Fruit fly (Drosophila melanogaster) whole organism, embryonic: ENCODE data around the gene RSG7.
A peak's percentile ranks its signal among the peaks of the same experiment; 100 is the strongest.

Source experiments
- Aef1 ChIP-seq: fragments of 200-800 bp; sonication (Bioruptor generic); IDR thresholded peaks from 3 replicates; pipeline ENCODE4 v1.3.6; 2022; ENCODE audit warnings: missing biosample characterization, missing genetic modification characterization
- B-H2 ChIP-seq: fragments of 200-800 bp; sonication (Bioruptor generic); optimal IDR thresholded peaks from 2 replicates; lab custom pipeline; 2018; ENCODE audit warnings: missing biosample characterization, mild to moderate bottlenecking, missing genetic modification characterization
- BEAF-32 ChIP-seq: fragments of 200-800 bp; sonication (Bioruptor generic); optimal IDR thresholded peaks from 3 replicates; lab custom pipeline; 2017; ENCODE audit warnings: missing biosample characterization, missing genetic modification characterization, mild to moderate bottlenecking, moderate library complexity, missing genetic modification reagents
- CG10209 ChIP-seq: fragments of 200-800 bp; sonication (Bioruptor generic); optimal IDR thresholded peaks from 3 replicates; lab custom pipeline; 2017; ENCODE audit warnings: missing biosample characterization, mild to moderate bottlenecking, missing genetic modification characterization, missing genetic modification reagents
- CG10274 ChIP-seq: fragments of 200-800 bp; sonication (Bioruptor generic); optimal IDR thresholded peaks from 3 replicates; lab custom pipeline; 2017; ENCODE audit warnings: missing biosample characterization, mild to moderate bottlenecking, missing genetic modification characterization
- CG10321 ChIP-seq: fragments of 200-800 bp; sonication (Bioruptor generic); IDR thresholded peaks from 2 replicates; pipeline ENCODE4 v1.3.6; 2022; ENCODE audit warnings: missing biosample characterization, missing genetic modification characterization
- CG12659 ChIP-seq: fragments of 200-800 bp; sonication (Bioruptor generic); optimal IDR thresholded peaks from 3 replicates; lab custom pipeline; 2017; ENCODE audit warnings: mild to moderate bottlenecking, missing biosample characterization, missing genetic modification reagents, missing genetic modification characterization
- CG13775 ChIP-seq: fragments of 200-800 bp; sonication (Bioruptor generic); optimal IDR thresholded peaks from 3 replicates; lab custom pipeline; 2017; ENCODE audit warnings: missing biosample characterization, mild to moderate bottlenecking, missing genetic modification characterization
- CG15514 ChIP-seq: fragments of 200-800 bp; sonication (Bioruptor generic); optimal IDR thresholded peaks from 3 replicates; lab custom pipeline; 2017; ENCODE audit warnings: missing biosample characterization, missing genetic modification characterization, mild to moderate bottlenecking, moderate library complexity, missing genetic modification reagents
- CG17385 ChIP-seq: fragments of 200-800 bp; sonication (Bioruptor generic); optimal IDR thresholded peaks from 3 replicates; lab custom pipeline; 2018; ENCODE audit warnings: missing biosample characterization, mild to moderate bottlenecking, missing genetic modification characterization
- CG30403 ChIP-seq: fragments of 200-800 bp; sonication (Bioruptor generic); optimal IDR thresholded peaks from 3 replicates; lab custom pipeline; 2016; ENCODE audit warnings: missing biosample characterization, missing genetic modification characterization
- CG5180 ChIP-seq: fragments of 200-800 bp; sonication (Bioruptor generic); optimal IDR thresholded peaks from 3 replicates; lab custom pipeline; 2017; ENCODE audit warnings: missing biosample characterization, missing genetic modification characterization, mild to moderate bottlenecking, moderate library complexity, missing genetic modification reagents
- CG7745 ChIP-seq: fragments of 200-800 bp; sonication (Bioruptor generic); optimal IDR thresholded peaks from 2 replicates; lab custom pipeline; 2018; ENCODE audit warnings: missing biosample characterization, mild to moderate bottlenecking, missing genetic modification characterization, moderate library complexity
- CG8281 ChIP-seq: fragments of 200-800 bp; sonication (Bioruptor generic); optimal IDR thresholded peaks from 2 replicates; lab custom pipeline; 2018; ENCODE audit warnings: missing biosample characterization, mild to moderate bottlenecking, missing genetic modification characterization, moderate library complexity
- Dfd ChIP-seq, 2 experiments: fragments of >200 bp; optimal IDR thresholded peaks; 2 replicates each; lab custom pipeline; 2017; ENCODE audit warnings: missing biosample characterization in 2 of 2, missing genetic modification characterization in 2 of 2
- E2f1 ChIP-seq: fragments of 200-800 bp; sonication (Bioruptor generic); IDR thresholded peaks from 2 replicates; pipeline ENCODE4 v1.3.6; 2022; ENCODE audit warnings: missing biosample characterization, missing genetic modification characterization
- Eip74EF ChIP-seq, 2 experiments: fragments of 200-800 bp in 1 of 2; fragments of >200 bp in 1 of 2; sonication (Bioruptor generic) in 1 of 2; optimal IDR thresholded peaks; 2 replicates each; lab custom pipeline; 2017 to 2019; ENCODE audit warnings: missing biosample characterization in 2 of 2, missing genetic modification characterization in 2 of 2, mild to moderate bottlenecking in 1 of 2, moderate library complexity in 1 of 2
- Ets97D ChIP-seq: fragments of 200-800 bp; sonication (Bioruptor generic); optimal IDR thresholded peaks from 3 replicates; lab custom pipeline; 2016; ENCODE audit warnings: missing biosample characterization, missing genetic modification characterization
- Gsc ChIP-seq: fragments of 200-800 bp; sonication (Bioruptor generic); IDR thresholded peaks from 2 replicates; pipeline ENCODE4 v1.3.6; 2022; ENCODE audit warnings: missing biosample characterization, missing genetic modification characterization
- H2.0 ChIP-seq: fragments of 200-800 bp; sonication (Bioruptor generic); IDR thresholded peaks from 2 replicates; pipeline ENCODE4 v1.3.6; 2022; ENCODE audit warnings: missing biosample characterization, missing genetic modification characterization
- Hr78 ChIP-seq, 2 experiments: fragments of 200-800 bp in 1 of 2; fragments of >200 bp in 1 of 2; sonication (Bioruptor generic) in 1 of 2; optimal IDR thresholded peaks; 2 replicates each; lab custom pipeline; 2017 to 2019; ENCODE audit warnings: missing biosample characterization in 2 of 2, missing genetic modification characterization in 2 of 2, mild to moderate bottlenecking in 1 of 2, moderate library complexity in 1 of 2
- Kr ChIP-seq: fragments of 200-800 bp; sonication (Bioruptor generic); optimal IDR thresholded peaks from 2 replicates; lab custom pipeline; 2017; ENCODE audit warnings: missing biosample characterization, mild to moderate bottlenecking, missing genetic modification characterization
- NfI ChIP-seq: fragments of 200-800 bp; sonication (Bioruptor generic); optimal IDR thresholded peaks from 3 replicates; lab custom pipeline; 2018; ENCODE audit warnings: missing biosample characterization, mild to moderate bottlenecking, missing genetic modification characterization, moderate library complexity
- Scr ChIP-seq: fragments of 200-800 bp; sonication (Bioruptor generic); IDR thresholded peaks from 2 replicates; pipeline ENCODE4 v1.3.6; 2022; ENCODE audit warnings: missing biosample characterization, missing genetic modification characterization; ENCODE audit not compliant: partially characterized antibody
- Side ChIP-seq: fragments of 200-800 bp; sonication (Bioruptor generic); optimal IDR thresholded peaks from 2 replicates; lab custom pipeline; 2016; ENCODE audit warnings: missing biosample characterization, missing genetic modification characterization
- Sry-δ ChIP-seq: fragments of 200-800 bp; sonication (Bioruptor generic); optimal IDR thresholded peaks from 2 replicates; lab custom pipeline; 2016; ENCODE audit warnings: missing biosample characterization, missing genetic modification characterization
- al ChIP-seq: fragments of 200-800 bp; sonication (Bioruptor generic); IDR thresholded peaks from 2 replicates; pipeline ENCODE4 v1.3.6; 2022; ENCODE audit warnings: missing biosample characterization, missing genetic modification characterization
- ato ChIP-seq: fragments of 200-800 bp; sonication (Bioruptor generic); IDR thresholded peaks from 2 replicates; pipeline ENCODE4 v1.3.6; 2022; ENCODE audit warnings: missing biosample characterization, missing genetic modification characterization; ENCODE audit not compliant: partially characterized antibody
- bcd ChIP-seq: fragments of 200-800 bp; sonication (Bioruptor generic); optimal IDR thresholded peaks from 2 replicates; lab custom pipeline; 2017; ENCODE audit warnings: missing biosample characterization, mild to moderate bottlenecking, missing genetic modification characterization
- bigmax ChIP-seq: fragments of 200-800 bp; sonication (Bioruptor generic); optimal IDR thresholded peaks from 2 replicates; lab custom pipeline; 2018; ENCODE audit warnings: missing biosample characterization, mild to moderate bottlenecking, missing genetic modification characterization
- btn ChIP-seq: fragments of 200-800 bp; sonication (Bioruptor generic); optimal IDR thresholded peaks from 2 replicates; lab custom pipeline; 2016; ENCODE audit warnings: missing biosample characterization, missing genetic modification characterization
- cas ChIP-seq: fragments of 200-800 bp; sonication (Bioruptor generic); IDR thresholded peaks from 2 replicates; pipeline ENCODE4 v1.3.6; 2022; ENCODE audit warnings: missing biosample characterization, missing genetic modification characterization
- corto ChIP-seq: fragments of 200-800 bp; sonication (Bioruptor generic); optimal IDR thresholded peaks from 2 replicates; lab custom pipeline; 2016; ENCODE audit warnings: missing biosample characterization, mild to moderate bottlenecking, missing genetic modification characterization, moderate library complexity
- dati ChIP-seq: fragments of 200-800 bp; sonication (Bioruptor generic); IDR thresholded peaks from 2 replicates; pipeline ENCODE4 v1.3.6; 2022; ENCODE audit warnings: missing biosample characterization, missing genetic modification characterization
- gsb-n ChIP-seq: fragments of 200-800 bp; sonication (Bioruptor generic); optimal IDR thresholded peaks from 3 replicates; lab custom pipeline; 2018; ENCODE audit warnings: missing biosample characterization, mild to moderate bottlenecking, missing genetic modification characterization
- h ChIP-seq: fragments of >200 bp; optimal IDR thresholded peaks from 2 replicates; lab custom pipeline; 2017
- her ChIP-seq: fragments of 200-800 bp; sonication (Bioruptor generic); optimal IDR thresholded peaks from 2 replicates; lab custom pipeline; 2016; ENCODE audit warnings: missing biosample characterization, missing genetic modification characterization
- inv ChIP-seq: fragments of 200-800 bp; sonication (Bioruptor generic); IDR thresholded peaks from 2 replicates; pipeline ENCODE4 v1.3.6; 2022; ENCODE audit warnings: missing biosample characterization, missing genetic modification characterization; ENCODE audit not compliant: partially characterized antibody
- lbe ChIP-seq: fragments of 200-800 bp; sonication (Bioruptor generic); optimal IDR thresholded peaks from 2 replicates; lab custom pipeline; 2016; ENCODE audit warnings: missing biosample characterization, mild to moderate bottlenecking, missing genetic modification characterization
- lola ChIP-seq, 3 experiments: fragments of >200 bp in 2 of 3; fragments of 200-800 bp in 1 of 3; sonication (Bioruptor generic) in 1 of 3; optimal IDR thresholded peaks; 2 replicates each; lab custom pipeline; 2017 to 2019; ENCODE audit warnings: missing biosample characterization in 3 of 3, missing genetic modification characterization in 3 of 3, mild to moderate bottlenecking in 1 of 3, moderate library complexity in 1 of 3
- mam ChIP-seq: fragments of 200-800 bp; sonication (Bioruptor generic); optimal IDR thresholded peaks from 3 replicates; lab custom pipeline; 2016; ENCODE audit warnings: missing biosample characterization, missing genetic modification characterization
- org-1 ChIP-seq: fragments of 200-800 bp; sonication (Bioruptor generic); optimal IDR thresholded peaks from 2 replicates; lab custom pipeline; 2017; ENCODE audit warnings: missing biosample characterization, missing genetic modification characterization
- row ChIP-seq: fragments of 200-800 bp; sonication (Bioruptor generic); IDR thresholded peaks from 3 replicates; pipeline ENCODE4 v1.3.6; 2022; ENCODE audit warnings: missing biosample characterization, missing genetic modification characterization
- slp2 ChIP-seq: fragments of 200-800 bp; sonication (Bioruptor generic); optimal IDR thresholded peaks from 2 replicates; lab custom pipeline; 2016; ENCODE audit warnings: missing biosample characterization, missing genetic modification characterization
- sna ChIP-seq: fragments of 200-800 bp; sonication (Bioruptor generic); IDR thresholded peaks from 2 replicates; pipeline ENCODE4 v1.3.6; 2022; ENCODE audit warnings: missing biosample characterization, missing genetic modification characterization; ENCODE audit not compliant: partially characterized antibody
- sr ChIP-seq: fragments of 200-800 bp; sonication (Bioruptor generic); IDR thresholded peaks from 3 replicates; pipeline ENCODE4 v1.3.6; 2022; ENCODE audit warnings: missing biosample characterization, missing genetic modification characterization
- wdn ChIP-seq: fragments of 200-800 bp; sonication (Bioruptor generic); IDR thresholded peaks from 2 replicates; pipeline ENCODE4 v1.3.6; 2022; ENCODE audit warnings: missing biosample characterization, missing genetic modification characterization
- zen ChIP-seq: fragments of 200-800 bp; sonication (Bioruptor generic); optimal IDR thresholded peaks from 3 replicates; lab custom pipeline; 2018; ENCODE audit warnings: missing biosample characterization, mild to moderate bottlenecking, missing genetic modification characterization, moderate library complexity
- zfh1 ChIP-seq: fragments of 200-800 bp; sonication (Bioruptor generic); IDR thresholded peaks from 3 replicates; pipeline ENCODE4 v1.3.6; 2022; ENCODE audit warnings: missing biosample characterization, missing genetic modification characterization

RSG7 gene

DNA sequence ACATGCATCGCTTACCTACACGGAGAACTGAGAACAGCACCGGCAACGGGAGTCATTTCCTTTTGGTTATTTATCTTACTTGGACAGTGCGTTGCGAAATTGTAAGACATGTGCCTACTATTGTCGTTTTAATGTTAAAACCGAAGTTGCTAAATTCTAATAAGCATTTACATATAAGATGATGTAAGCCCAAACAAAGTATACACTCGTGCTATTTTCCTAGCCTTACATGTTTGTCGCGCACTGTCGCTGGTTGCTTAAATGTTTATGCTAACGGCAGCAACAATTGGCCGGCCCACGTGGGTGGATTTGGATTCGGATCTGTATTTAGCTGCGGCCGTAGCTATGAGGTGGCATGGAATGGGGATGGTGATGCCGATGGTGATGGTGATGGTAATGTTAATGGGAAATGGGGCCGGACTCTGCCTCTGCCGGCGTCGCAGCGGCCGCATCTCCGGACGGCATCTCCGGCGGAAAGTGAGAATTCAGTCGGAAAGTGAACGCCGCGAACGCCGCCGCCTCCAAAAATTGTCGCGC, 33.0 kb downstream of the RSG7 start, which contains the start of gene CG4829 (continued):
- TF ChIP-seq sr (peak; percentile 92), Eip74EF (GFP tag; optimal IDR thresholded peaks at IDR 0.05; lab: Kevin White, UChicago) (peak in 1 of 2 experiments; percentile 85), H2.0 (GFP tag; lab: Robert Waterston, UW) (peak; percentile 88), CG8281 (tag; lab: Kevin White, UChicago) (peak; percentile 70), CG17385 (GFP tag; lab: Kevin White, UChicago) (peak; percentile 85), Scr (GFP tag; lab: Robert Waterston, UW) (no peak), row (GFP tag; lab: Robert Waterston, UW) (peak; percentile 90), Aef1 (GFP tag; lab: Robert Waterston, UW) (peak; percentile 86), cas (GFP tag; lab: Robert Waterston, UW) (0 out of 2 replicates have a peak, but pooled peaks have one; percentile 25), zen (tag; lab: Kevin White, UChicago) (peak; percentile 79), ato (GFP tag; lab: Robert Waterston, UW) (no peak), zfh1 (GFP tag; lab: Robert Waterston, UW) (peak; percentile 83), CG10321 (GFP tag; lab: Robert Waterston, UW) (peak; percentile 15; the same call in 1 of the 2 replicates), dati (peak; percentile 78), NfI (GFP tag; lab: Kevin White, UChicago) (peak; percentile 91), B-H2 (GFP tag; lab: Kevin White, UChicago) (peak; percentile 75), CG5180 (GFP tag; lab: Kevin White, UChicago) (peak; percentile 78), mam (GFP tag; lab: Kevin White, UChicago) (peak; percentile 83), CG10209 (GFP tag; lab: Kevin White, UChicago) (peak; percentile 89), Kr (GFP tag; lab: Kevin White, UChicago) (no peak), lola (GFP tag; optimal IDR thresholded peaks at IDR 0.05; lab: Kevin White, UChicago) (peak in 1 of 3 experiments; percentile 66), lbe (GFP tag; lab: Kevin White, UChicago) (no peak), CG12659 (GFP tag; lab: Kevin White, UChicago) (peak; percentile 85), inv (no peak), al (GFP tag; lab: Robert Waterston, UW) (peak; percentile 76), Hr78 (GFP tag; optimal IDR thresholded peaks at IDR 0.05; lab: Kevin White, UChicago) (peak in 1 of 2 experiments; percentile 61), CG30403 (peak; percentile 85), wdn (GFP tag; lab: Robert Waterston, UW) (peak; percentile 70; the same call in 1 of the 2 replicates), Side (GFP tag; lab: Kevin White, UChicago) (peak; percentile 85), Sry-δ (GFP tag; lab: Kevin White, UChicago) (peak; percentile 56), CG15514 (GFP tag; lab: Kevin White, UChicago) (peak; percentile 77), org-1 (GFP tag; lab: Kevin White, UChicago) (peak; percentile 88), h (lab: Kevin White, UChicago) (no peak), Ets97D (GFP tag; lab: Kevin White, UChicago) (peak; percentile 61), CG10274 (GFP tag; lab: Kevin White, UChicago) (peak; percentile 79), corto (GFP tag; lab: Kevin White, UChicago) (no peak), slp2 (peak; percentile 75), Gsc (peak; percentile 64), btn (GFP tag; lab: Kevin White, UChicago) (peak; percentile 76), bigmax (no peak), E2f1 (peak; percentile 85), her (peak; percentile 86), CG7745 (tag; lab: Kevin White, UChicago) (no peak), gsb-n (tag; lab: Kevin White, UChicago) (peak; percentile 79), bcd (GFP tag; lab: Kevin White, UChicago) (peak; percentile 86), Dfd (GFP tag; optimal IDR thresholded peaks at IDR 0.05; lab: Kevin White, UChicago) (no peak), sna (GFP tag; lab: Robert Waterston, UW) (no peak), CG13775 (GFP tag; lab: Kevin White, UChicago) (peak; percentile 60), BEAF-32 (GFP tag; lab: Kevin White, UChicago) (no peak)
